Fruit fly (Drosophila melanogaster) whole organism, embryonic: ENCODE results near the gene Chchd3.

Experiments used
- BtbVII ChIP-seq: fragments of 200-800 bp; sonication (Bioruptor generic); optimal IDR thresholded peaks from 3 replicates; lab custom pipeline; 2017; ENCODE audit warnings: missing biosample characterization, mild to moderate bottlenecking, missing genetic modification characterization
- Bteb2 ChIP-seq: fragments of 200-800 bp; sonication (Bioruptor generic); optimal IDR thresholded peaks from 2 replicates; lab custom pipeline; 2016; ENCODE audit warnings: missing biosample characterization, missing genetic modification characterization
- CG10274 ChIP-seq: fragments of 200-800 bp; sonication (Bioruptor generic); optimal IDR thresholded peaks from 3 replicates; lab custom pipeline; 2017; ENCODE audit warnings: missing biosample characterization, mild to moderate bottlenecking, missing genetic modification characterization
- CG13123 ChIP-seq: fragments of 200-800 bp; sonication (Bioruptor generic); optimal IDR thresholded peaks from 2 replicates; lab custom pipeline; 2016; ENCODE audit warnings: missing biosample characterization, missing genetic modification characterization
- CG1602 ChIP-seq: fragments of 200-800 bp; sonication (Bioruptor generic); optimal IDR thresholded peaks from 3 replicates; lab custom pipeline; 2016; ENCODE audit warnings: missing biosample characterization, missing genetic modification characterization
- CG16813 ChIP-seq: fragments of 200-800 bp; sonication (Bioruptor generic); IDR thresholded peaks from 3 replicates; pipeline ENCODE4 v1.3.6; 2022; ENCODE audit warnings: missing biosample characterization, missing genetic modification characterization; ENCODE audit not compliant: partially characterized antibody
- CG17359 ChIP-seq: fragments of 200-800 bp; sonication (Bioruptor generic); optimal IDR thresholded peaks from 3 replicates; lab custom pipeline; 2018; ENCODE audit warnings: missing biosample characterization, mild to moderate bottlenecking, missing genetic modification characterization, moderate library complexity
- CG17361 ChIP-seq: fragments of 200-800 bp; sonication (Bioruptor generic); IDR thresholded peaks from 3 replicates; pipeline ENCODE4 v1.3.6; 2022; ENCODE audit warnings: missing biosample characterization, missing genetic modification characterization
- CG17385 ChIP-seq: fragments of 200-800 bp; sonication (Bioruptor generic); optimal IDR thresholded peaks from 3 replicates; lab custom pipeline; 2018; ENCODE audit warnings: missing biosample characterization, mild to moderate bottlenecking, missing genetic modification characterization
- CG17612 ChIP-seq: fragments of 200-800 bp; sonication (Bioruptor generic); IDR thresholded peaks from 2 replicates; pipeline ENCODE4 v1.3.6; 2022; ENCODE audit warnings: missing biosample characterization, missing genetic modification characterization
- CG18011 ChIP-seq: fragments of 200-800 bp; sonication (Bioruptor generic); optimal IDR thresholded peaks from 2 replicates; lab custom pipeline; 2017; ENCODE audit warnings: missing biosample characterization, missing genetic modification characterization, mild to moderate bottlenecking, moderate library complexity, missing genotype
- CG18599 ChIP-seq: fragments of 200-800 bp; sonication (Bioruptor generic); optimal IDR thresholded peaks from 3 replicates; lab custom pipeline; 2017; ENCODE audit warnings: missing biosample characterization, missing genetic modification characterization, mild to moderate bottlenecking, moderate library complexity, missing genetic modification reagents
- CG2889 ChIP-seq: fragments of 200-800 bp; sonication (Bioruptor generic); IDR thresholded peaks from 3 replicates; pipeline ENCODE4 v1.3.6; 2022; ENCODE audit warnings: missing biosample characterization, missing genetic modification characterization
- CG31441 ChIP-seq: fragments of 200-800 bp; sonication (Bioruptor generic); IDR thresholded peaks from 2 replicates; pipeline ENCODE4 v1.3.6; 2022; ENCODE audit warnings: missing biosample characterization, missing genetic modification characterization
- CG34422 ChIP-seq: fragments of 200-800 bp; sonication (Bioruptor generic); IDR thresholded peaks from 3 replicates; pipeline ENCODE4 v1.3.6; 2022; ENCODE audit warnings: missing biosample characterization, missing genetic modification characterization
- CG8281 ChIP-seq: fragments of 200-800 bp; sonication (Bioruptor generic); optimal IDR thresholded peaks from 2 replicates; lab custom pipeline; 2018; ENCODE audit warnings: missing biosample characterization, mild to moderate bottlenecking, missing genetic modification characterization, moderate library complexity
- CG8765 ChIP-seq: fragments of 200-800 bp; sonication (Bioruptor generic); IDR thresholded peaks from 2 replicates; pipeline ENCODE4 v1.3.6; 2022; ENCODE audit warnings: missing biosample characterization, missing genetic modification characterization
- CHES-1-like ChIP-seq: fragments of 200-800 bp; sonication (Bioruptor generic); optimal IDR thresholded peaks from 2 replicates; lab custom pipeline; 2016; ENCODE audit warnings: missing biosample characterization, missing genetic modification characterization
- CTCF ChIP-seq: fragments of 200-800 bp; sonication (Bioruptor generic); optimal IDR thresholded peaks from 2 replicates; lab custom pipeline; 2017; ENCODE audit warnings: missing biosample characterization, mild to moderate bottlenecking, missing genetic modification characterization, moderate library complexity
- Camta ChIP-seq: fragments of 200-800 bp; sonication (Bioruptor generic); optimal IDR thresholded peaks from 2 replicates; lab custom pipeline; 2016; ENCODE audit warnings: missing biosample characterization, missing genetic modification characterization
- Chrac-16 ChIP-seq: fragments of 200-800 bp; sonication (Bioruptor generic); optimal IDR thresholded peaks from 3 replicates; lab custom pipeline; 2016; ENCODE audit warnings: missing biosample characterization, missing genetic modification characterization
- D ChIP-seq, 2 experiments: fragments of 200-800 bp in 1 of 2; fragments of >200 bp in 1 of 2; sonication (Bioruptor generic) in 1 of 2; optimal IDR thresholded peaks; 2 replicates in 1 of 2; 3 replicates in 1 of 2; lab custom pipeline; 2017; ENCODE audit warnings: mild to moderate bottlenecking in 1 of 2, missing biosample characterization in 1 of 2, missing genetic modification characterization in 1 of 2, missing genetic modification reagents in 1 of 2
- D19B ChIP-seq: fragments of 200-800 bp; sonication (Bioruptor generic); optimal IDR thresholded peaks from 2 replicates; lab custom pipeline; 2017; ENCODE audit warnings: missing biosample characterization, mild to moderate bottlenecking, missing genetic modification characterization
- Dek ChIP-seq: fragments of 200-800 bp; sonication (Bioruptor generic); optimal IDR thresholded peaks from 3 replicates; lab custom pipeline; 2019; ENCODE audit warnings: missing biosample characterization, mild to moderate bottlenecking, missing genetic modification characterization, moderate library complexity
- Doc2 ChIP-seq: fragments of 200-800 bp; sonication (Bioruptor generic); IDR thresholded peaks from 2 replicates; pipeline ENCODE4 v1.3.6; 2022; ENCODE audit warnings: missing biosample characterization, missing genetic modification characterization
- Fer3 ChIP-seq: fragments of 200-800 bp; sonication (Bioruptor generic); optimal IDR thresholded peaks from 2 replicates; lab custom pipeline; 2018; ENCODE audit warnings: missing biosample characterization, mild to moderate bottlenecking, missing genetic modification characterization, moderate library complexity
- H2.0 ChIP-seq: fragments of 200-800 bp; sonication (Bioruptor generic); IDR thresholded peaks from 2 replicates; pipeline ENCODE4 v1.3.6; 2022; ENCODE audit warnings: missing biosample characterization, missing genetic modification characterization
- HHEX ChIP-seq: fragments of 200-800 bp; sonication (Bioruptor generic); optimal IDR thresholded peaks from 3 replicates; lab custom pipeline; 2017; ENCODE audit warnings: missing biosample characterization, mild to moderate bottlenecking, missing genetic modification characterization, missing genetic modification reagents
- HLH3B ChIP-seq: fragments of 200-800 bp; sonication (Bioruptor generic); IDR thresholded peaks from 2 replicates; pipeline ENCODE4 v1.3.6; 2022; ENCODE audit warnings: missing biosample characterization, missing genetic modification characterization
- Hr51 ChIP-seq, 2 experiments: fragments of 200-800 bp; sonication (Bioruptor generic); optimal IDR thresholded peaks; 2 replicates in 1 of 2; 3 replicates in 1 of 2; lab custom pipeline; 2016 to 2018; ENCODE audit warnings: missing biosample characterization in 2 of 2, missing genetic modification characterization in 2 of 2, mild to moderate bottlenecking in 1 of 2, moderate library complexity in 1 of 2
- Lpt ChIP-seq: fragments of >200 bp; optimal IDR thresholded peaks from 2 replicates; lab custom pipeline; 2018; ENCODE audit warnings: missing biosample characterization, missing genetic modification characterization
- Mad ChIP-seq: fragments of 200-800 bp; sonication (Bioruptor generic); optimal IDR thresholded peaks from 2 replicates; lab custom pipeline; 2016; ENCODE audit warnings: missing biosample characterization, missing genetic modification characterization
- Max ChIP-seq: fragments of 200-800 bp; sonication (Bioruptor generic); optimal IDR thresholded peaks from 2 replicates; lab custom pipeline; 2016; ENCODE audit warnings: missing biosample characterization, mild to moderate bottlenecking, missing genetic modification characterization
- NC2α ChIP-seq: fragments of 200-800 bp; sonication (Bioruptor generic); optimal IDR thresholded peaks from 2 replicates; lab custom pipeline; 2016; ENCODE audit warnings: missing biosample characterization, missing genetic modification characterization
- Six4 ChIP-seq: fragments of 200-800 bp; sonication (Bioruptor generic); optimal IDR thresholded peaks from 2 replicates; lab custom pipeline; 2016; ENCODE audit warnings: missing biosample characterization, missing genetic modification characterization
- cad ChIP-seq: fragments of >200 bp; optimal IDR thresholded peaks from 2 replicates; lab custom pipeline; 2017; ENCODE audit warnings: missing biosample characterization, missing genetic modification characterization
- dan ChIP-seq: fragments of 200-800 bp; sonication (Bioruptor generic); IDR thresholded peaks from 2 replicates; pipeline ENCODE4 v1.3.6; 2022; ENCODE audit warnings: missing biosample characterization, missing genetic modification characterization
- dmrt99B ChIP-seq: fragments of 200-800 bp; sonication (Bioruptor generic); optimal IDR thresholded peaks from 2 replicates; lab custom pipeline; 2018; ENCODE audit warnings: missing biosample characterization, mild to moderate bottlenecking, missing genetic modification characterization, moderate library complexity
- gfzf ChIP-seq: fragments of 200-800 bp; sonication (Bioruptor generic); optimal IDR thresholded peaks from 2 replicates; lab custom pipeline; 2016; ENCODE audit warnings: missing biosample characterization, mild to moderate bottlenecking, missing genetic modification characterization, moderate library complexity
- h ChIP-seq: fragments of >200 bp; optimal IDR thresholded peaks from 2 replicates; lab custom pipeline; 2017
- ham ChIP-seq: fragments of 200-800 bp; sonication (Bioruptor generic); IDR thresholded peaks from 2 replicates; pipeline ENCODE4 v1.3.6; 2022; ENCODE audit warnings: missing biosample characterization, missing genetic modification characterization
- jumu ChIP-seq: fragments of 200-800 bp; sonication (Bioruptor generic); optimal IDR thresholded peaks from 3 replicates; lab custom pipeline; 2016; ENCODE audit warnings: missing biosample characterization, missing genetic modification characterization
- mam ChIP-seq: fragments of 200-800 bp; sonication (Bioruptor generic); optimal IDR thresholded peaks from 3 replicates; lab custom pipeline; 2016; ENCODE audit warnings: missing biosample characterization, missing genetic modification characterization
- row ChIP-seq: fragments of 200-800 bp; sonication (Bioruptor generic); IDR thresholded peaks from 3 replicates; pipeline ENCODE4 v1.3.6; 2022; ENCODE audit warnings: missing biosample characterization, missing genetic modification characterization
- salm ChIP-seq: fragments of 200-800 bp; sonication (Bioruptor generic); optimal IDR thresholded peaks from 2 replicates; lab custom pipeline; 2018; ENCODE audit warnings: missing biosample characterization, mild to moderate bottlenecking, missing genetic modification characterization
- sc ChIP-seq, 3 experiments: fragments of >200 bp in 2 of 3; fragments of 200-800 bp in 1 of 3; sonication (Bioruptor generic) in 1 of 3; optimal IDR thresholded peaks; 2 replicates in 2 of 3; 3 replicates in 1 of 3; lab custom pipeline; 2017; ENCODE audit warnings: mild to moderate bottlenecking in 1 of 3, missing biosample characterization in 1 of 3, missing genetic modification characterization in 1 of 3, missing genetic modification reagents in 1 of 3
- stc ChIP-seq: fragments of 200-800 bp; sonication (Bioruptor generic); IDR thresholded peaks from 2 replicates; pipeline ENCODE4 v1.3.6; 2022; ENCODE audit warnings: missing biosample characterization, missing genetic modification characterization
- stwl ChIP-seq: fragments of 200-800 bp; sonication (Bioruptor generic); optimal IDR thresholded peaks from 3 replicates; lab custom pipeline; 2018; ENCODE audit warnings: missing biosample characterization, mild to moderate bottlenecking, missing genetic modification characterization, moderate library complexity
- tin ChIP-seq: fragments of 200-800 bp; sonication (Bioruptor generic); optimal IDR thresholded peaks from 3 replicates; lab custom pipeline; 2016; ENCODE audit warnings: missing biosample characterization, missing genetic modification characterization
- unpg ChIP-seq: fragments of 200-800 bp; sonication (Bioruptor generic); optimal IDR thresholded peaks from 3 replicates; lab custom pipeline; 2018; ENCODE audit warnings: missing biosample characterization, mild to moderate bottlenecking, missing genetic modification characterization, moderate library complexity

Chchd3 gene

DNA sequence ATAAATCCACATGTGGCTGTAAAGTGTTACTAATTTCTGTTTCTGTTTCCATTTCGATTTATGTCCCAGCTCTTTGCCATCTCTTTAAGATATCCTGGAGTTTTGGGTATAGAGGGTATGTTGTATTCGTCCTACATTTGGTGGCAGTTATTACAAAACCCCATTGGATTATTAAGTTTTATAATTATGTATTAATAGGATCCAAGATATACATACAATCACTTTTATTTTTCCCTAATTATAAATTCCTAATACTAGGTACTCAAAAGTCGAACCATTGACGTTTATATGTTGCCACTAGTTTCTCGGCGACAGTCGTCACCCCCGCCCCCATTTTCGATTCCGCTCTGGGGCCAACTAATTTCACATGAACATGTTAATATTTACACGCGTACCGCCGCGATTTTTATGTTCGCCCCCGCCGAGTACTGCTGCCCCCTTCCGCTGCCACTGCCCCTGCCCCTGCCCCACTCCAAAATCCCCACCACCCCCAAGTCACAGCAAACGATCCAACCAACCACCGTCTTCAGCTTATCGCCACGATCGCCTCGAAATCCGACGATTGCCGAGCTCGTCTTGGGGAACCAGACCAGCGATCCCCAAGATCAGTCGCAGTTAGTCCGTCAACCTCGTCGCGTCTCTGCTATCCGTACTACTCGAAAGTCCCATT, 11.1 kb upstream of the Chchd3 start, which contains the start of gene Sox100B (continued):
- TF ChIP-seq mam (GFP tag; lab: Kevin White, UChicago) (no peak), stc (GFP tag; lab: Robert Waterston, UW) (0 out of 2 replicates have a peak, but pooled peaks have one; percentile 54), CG17359 (tag; lab: Kevin White, UChicago) (peak; percentile 56), CG8281 (tag; lab: Kevin White, UChicago) (peak; percentile 27), CG2889 (GFP tag; lab: Robert Waterston, UW) (no peak), CG34422 (GFP tag; lab: Robert Waterston, UW) (peak; percentile 78; the same call in 2 of the 3 replicates), Lpt (GFP tag; lab: Kevin White, UChicago) (no peak), dmrt99B (tag; lab: Kevin White, UChicago) (peak; percentile 69), tin (peak; percentile 63), Bteb2 (GFP tag; lab: Kevin White, UChicago) (no peak), CG16813 (no peak), Six4 (GFP tag; lab: Kevin White, UChicago) (peak; percentile 32), D (optimal IDR thresholded peaks at IDR 0.05; lab: Kevin White, UChicago) (no peak), D (GFP tag; optimal IDR thresholded peaks at IDR 0.05; lab: Kevin White, UChicago) (peak; percentile 72), row (peak; percentile 84), CG17612 (GFP tag; lab: Robert Waterston, UW) (no peak), Doc2 (no peak), Mad (GFP tag; lab: Kevin White, UChicago) (peak; percentile 10), Max (peak; percentile 33), CG17361 (GFP tag; lab: Robert Waterston, UW) (peak; percentile 75), HHEX (GFP tag; lab: Kevin White, UChicago) (peak; percentile 16), CHES-1-like (GFP tag; lab: Kevin White, UChicago) (no peak), Fer3 (tag; lab: Kevin White, UChicago) (peak; percentile 33), salm (tag; lab: Kevin White, UChicago) (no peak), CG13123 (GFP tag; lab: Kevin White, UChicago) (no peak), HLH3B (GFP tag; lab: Robert Waterston, UW) (peak; percentile 63), stwl (tag; lab: Kevin White, UChicago) (peak; percentile 52), CG17385 (GFP tag; lab: Kevin White, UChicago) (peak; percentile 36), Hr51 (GFP tag; optimal IDR thresholded peaks at IDR 0.05; lab: Kevin White, UChicago) (peak in 1 of 2 experiments; percentile 49), BtbVII (GFP tag; lab: Kevin White, UChicago) (no peak), Dek (peak; percentile 13), unpg (GFP tag; lab: Kevin White, UChicago) (peak; percentile 72), CG18599 (GFP tag; lab: Kevin White, UChicago) (peak; percentile 18), H2.0 (peak; percentile 18; the same call in 1 of the 2 replicates), Camta (GFP tag; lab: Kevin White, UChicago) (peak; percentile 18), D19B (peak; percentile 83), CG1602 (peak; percentile 69), dan (GFP tag; lab: Robert Waterston, UW) (peak; percentile 74), jumu (GFP tag; lab: Kevin White, UChicago) (peak; percentile 3), gfzf (GFP tag; lab: Kevin White, UChicago) (no peak), cad (no peak), sc (optimal IDR thresholded peaks at IDR 0.05; lab: Kevin White, UChicago) (no peak), sc (GFP tag; optimal IDR thresholded peaks at IDR 0.05; lab: Kevin White, UChicago) (peak; percentile 54), h (lab: Kevin White, UChicago) (no peak), NC2α (GFP tag; lab: Kevin White, UChicago) (no peak), CG8765 (GFP tag; lab: Robert Waterston, UW) (peak; percentile 82; the same call in 1 of the 2 replicates), CG18011 (GFP tag; lab: Kevin White, UChicago) (no peak), ham (GFP tag; lab: Robert Waterston, UW) (no peak), Chrac-16 (peak; percentile 64), CTCF (GFP tag; lab: Kevin White, UChicago) (no peak), CG10274 (no peak), CG31441 (GFP tag; lab: Robert Waterston, UW) (peak; percentile 78)
